Worm (Caenorhabditis elegans): ENCODE results near the gene F42H10.6.

- TF ChIP-seq nhr-77 (tag; optimal IDR thresholded peaks at IDR 0.05) = no peak
- TF ChIP-seq skn-1 (tag; optimal IDR thresholded peaks at IDR 0.05) = no peak
- no peak for TF ChIP-seq sea-2 (GFP tag; optimal IDR thresholded peaks at IDR 0.05)
- no peak for TF ChIP-seq elt-3 (tag; optimal IDR thresholded peaks at IDR 0.05)
- TF ChIP-seq nhr-67 (tag; optimal IDR thresholded peaks at IDR 0.05) = no peak
- TF ChIP-seq ZK546.5 (tag; optimal IDR thresholded peaks at IDR 0.05) = no peak
- no peak for TF ChIP-seq mml-1 (tag; optimal IDR thresholded peaks at IDR 0.05)
Measured at ce11 chrIII:8461410-8461809, 18.8 kb downstream of the F42H10.6 start.
